Fruit fly (Drosophila melanogaster): Measurements from ENCODE around the gene Nepl19.

The Nepl19 gene

dm6 chr3R:28857287-28858024 lies 22.5 kb downstream of the Nepl19 start (continued):
- TF ChIP-seq gem (tag; optimal IDR thresholded peaks at IDR 0.05), result peak; percentile 65
- peak; percentile 64 for TF ChIP-seq dysf (GFP tag; IDR thresholded peaks at IDR 0.05)
- TF ChIP-seq ato (GFP tag; IDR thresholded peaks at IDR 0.05; ENCODE audit: partially characterized antibody), result no peak
- TF ChIP-seq Meics (GFP tag; optimal IDR thresholded peaks at IDR 0.05), result no peak
- peak; percentile 23 for TF ChIP-seq peb (GFP tag; IDR thresholded peaks at IDR 0.05)
- no peak for TF ChIP-seq schlank (tag; optimal IDR thresholded peaks at IDR 0.05)
- TF ChIP-seq Atf3 (GFP tag; optimal IDR thresholded peaks at IDR 0.05), result no peak
- no peak for TF ChIP-seq CG14965 (GFP tag; optimal IDR thresholded peaks at IDR 0.05; ENCODE audit: borderline replicate concordance)
- TF ChIP-seq her (GFP tag; optimal IDR thresholded peaks at IDR 0.05), result peak; percentile 4
- TF ChIP-seq CG8290 (GFP tag; optimal IDR thresholded peaks at IDR 0.05), result no peak
- TF ChIP-seq CG8290 (tag; optimal IDR thresholded peaks at IDR 0.05), result peak in 1 of 2 experiments; percentile 65
- TF ChIP-seq Dbx (GFP tag; IDR thresholded peaks at IDR 0.05), result no peak
- peak; percentile 58 for TF ChIP-seq CG7839 (tag; optimal IDR thresholded peaks at IDR 0.05)
- no peak for TF ChIP-seq Awh (GFP tag; IDR thresholded peaks at IDR 0.05)
- no peak for TF ChIP-seq tup (GFP tag; optimal IDR thresholded peaks at IDR 0.05)
- TF ChIP-seq dmrt11E (tag; optimal IDR thresholded peaks at IDR 0.05), result peak; percentile 42
- TF ChIP-seq CG5953 (GFP tag; IDR thresholded peaks at IDR 0.05), result no peak; the same call in 1 of the 2 replicates
- TF ChIP-seq salm (tag; optimal IDR thresholded peaks at IDR 0.05), result no peak
- no peak for TF ChIP-seq CG2129 (GFP tag; IDR thresholded peaks at IDR 0.05; ENCODE audit: partially characterized antibody)
- TF ChIP-seq CG14860 (GFP tag; IDR thresholded peaks at IDR 0.05; ENCODE audit: partially characterized antibody), result no peak
- no peak for TF ChIP-seq mirr (GFP tag; optimal IDR thresholded peaks at IDR 0.05)
- peak; percentile 58; the same call in 1 of the 3 replicates for TF ChIP-seq H15 (GFP tag; IDR thresholded peaks at IDR 0.05)
- TF ChIP-seq wek (GFP tag; optimal IDR thresholded peaks at IDR 0.05), result no peak
- no peak for TF ChIP-seq Hr78 (GFP tag; optimal IDR thresholded peaks at IDR 0.05)
- TF ChIP-seq Max (GFP tag; optimal IDR thresholded peaks at IDR 0.05), result no peak
- peak; percentile 47; the same call in 1 of the 2 replicates for TF ChIP-seq sob (GFP tag; IDR thresholded peaks at IDR 0.05)
- TF ChIP-seq CG12659 (GFP tag; optimal IDR thresholded peaks at IDR 0.05), result peak; percentile 27
- TF ChIP-seq bab2 (GFP tag; optimal IDR thresholded peaks at IDR 0.05), result peak; percentile 27
- no peak for TF ChIP-seq Sry-β (GFP tag; optimal IDR thresholded peaks at IDR 0.05)
- TF ChIP-seq gro (GFP tag; optimal IDR thresholded peaks at IDR 0.05), result no peak
- TF ChIP-seq tx (GFP tag; optimal IDR thresholded peaks at IDR 0.05), result no peak
- no peak for TF ChIP-seq pzg (GFP tag; optimal IDR thresholded peaks at IDR 0.05)
- no peak for TF ChIP-seq disco-r (GFP tag; optimal IDR thresholded peaks at IDR 0.05)
- TF ChIP-seq CG9215 (GFP tag; IDR thresholded peaks at IDR 0.05), result peak; percentile 24; the same call in 1 of the 2 replicates
- no peak for TF ChIP-seq CG17186 (GFP tag; optimal IDR thresholded peaks at IDR 0.05)
- TF ChIP-seq Mes4 (GFP tag; optimal IDR thresholded peaks at IDR 0.05), result peak; percentile 12
- peak; percentile 12 for TF ChIP-seq odd (GFP tag; optimal IDR thresholded peaks at IDR 0.05)
- TF ChIP-seq gcm (GFP tag; optimal IDR thresholded peaks at IDR 0.05), result peak; percentile 29
- TF ChIP-seq CG7987 (GFP tag; optimal IDR thresholded peaks at IDR 0.05), result no peak
- no peak for TF ChIP-seq sd (tag; optimal IDR thresholded peaks at IDR 0.05)
- peak; percentile 42 for TF ChIP-seq CG8924 (tag; optimal IDR thresholded peaks at IDR 0.05)
- TF ChIP-seq tio (GFP tag; optimal IDR thresholded peaks at IDR 0.05), result no peak
- peak; percentile 67 for TF ChIP-seq nmo (GFP tag; optimal IDR thresholded peaks at IDR 0.05)
- 0 out of 3 replicates have a peak, but pooled peaks have one; percentile 4 for TF ChIP-seq CG11456 (GFP tag; IDR thresholded peaks at IDR 0.05)
- no peak for TF ChIP-seq CG11093 (GFP tag; IDR thresholded peaks at IDR 0.05)
- TF ChIP-seq Ets97D (GFP tag; optimal IDR thresholded peaks at IDR 0.05), result no peak
- TF ChIP-seq GATAe (GFP tag; conservative IDR thresholded peaks at IDR 0.05), result 0 out of 2 replicates have a peak, but pooled peaks have one; percentile 15
- no peak for TF ChIP-seq Aef1 (GFP tag; IDR thresholded peaks at IDR 0.05)
- 0 out of 2 replicates have a peak, but pooled peaks have one; percentile 31 for TF ChIP-seq onecut (GFP tag; IDR thresholded peaks at IDR 0.05)

Measured in whole organism, embryonic.